Worm (Caenorhabditis elegans): ENCODE measurements around the gene Y14H12A.2.

DNA sequence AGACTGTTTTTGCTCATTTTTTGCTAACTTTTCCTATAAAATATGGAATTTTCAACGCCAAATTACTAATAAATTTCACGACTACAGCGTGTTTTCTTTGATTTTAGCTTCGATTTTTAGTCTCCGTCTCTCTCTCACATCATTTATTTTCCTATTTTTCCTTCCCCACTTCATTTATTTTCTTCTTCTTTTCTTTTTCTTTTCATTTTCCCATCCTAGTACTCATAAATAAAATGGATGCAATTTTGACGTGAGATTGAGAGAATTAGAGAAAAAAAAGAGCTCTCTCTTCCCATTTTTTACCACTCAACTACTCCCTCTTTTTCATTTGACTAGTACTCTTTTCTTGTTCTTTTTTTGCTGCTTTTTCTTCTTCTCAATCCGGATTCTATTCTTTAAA, 29.2 kb downstream of the Y14H12A.2 start:
- TF ChIP-seq ztf-29 (GFP tag; IDR thresholded peaks at IDR 0.05) (no peak), med-1 (GFP tag; optimal IDR thresholded peaks at IDR 0.05; ENCODE audit: insufficient read depth) (no peak), flt-1 (GFP tag; IDR thresholded peaks at IDR 0.05) (no peak)
